Worm (Caenorhabditis elegans) whole organism, midembryonic: ENCODE data around the gene Y41D4B.15.

Source experiments
- T22C8.4 ChIP-seq: fragments of 200-800 bp; sonication (Bioruptor generic); IDR thresholded peaks from 2 replicates; pipeline ENCODE4 v1.3.6; 2022; ENCODE audit warnings: missing genetic modification characterization, missing compliant biosample characterization
- cog-1 ChIP-seq: sonication (generic microtip); optimal IDR thresholded peaks from 2 replicates; lab custom pipeline; 2016; ENCODE audit warnings: missing genetic modification characterization, missing compliant biosample characterization
- flt-1 ChIP-seq: fragments of 200-800 bp; sonication (Bioruptor generic); IDR thresholded peaks from 2 replicates; pipeline ENCODE4 v1.3.6; 2022; ENCODE audit warnings: missing genetic modification characterization, missing compliant biosample characterization
- klf-2 ChIP-seq: fragments of 200-800 bp; sonication (Bioruptor generic); conservative IDR thresholded peaks from 2 replicates; pipeline ENCODE4 v1.3.6; 2022; ENCODE audit warnings: missing genetic modification reagents, missing genetic modification characterization, missing compliant biosample characterization
- med-1 ChIP-seq: sonication (generic microtip); optimal IDR thresholded peaks from 2 replicates; lab custom pipeline; 2017; ENCODE audit warnings: missing genetic modification characterization, mild to moderate bottlenecking, missing compliant biosample characterization, antibody characterized with exemption, missing genetic modification reagents; ENCODE audit not compliant: insufficient read depth
- ref-1 ChIP-seq: fragments of 200-800 bp; sonication (Bioruptor generic); conservative IDR thresholded peaks from 2 replicates; pipeline ENCODE4 v1.3.6; 2022; ENCODE audit warnings: missing genetic modification reagents, missing genetic modification characterization, missing compliant biosample characterization
- tab-1 ChIP-seq: fragments of 200-800 bp; sonication (Bioruptor generic); IDR thresholded peaks from 2 replicates; pipeline ENCODE4 v1.3.6; 2022; ENCODE audit warnings: missing genetic modification characterization, missing compliant biosample characterization
- ztf-23 ChIP-seq: fragments of 200-800 bp; sonication (Bioruptor generic); IDR thresholded peaks from 2 replicates; pipeline ENCODE4 v1.3.6; 2022; ENCODE audit warnings: missing genetic modification reagents, missing genetic modification characterization, missing compliant biosample characterization

- no peak for TF ChIP-seq med-1 (GFP tag; lab: Kevin White, UChicago)
- no peak for TF ChIP-seq tab-1 (GFP tag; lab: Robert Waterston, UW)
- no peak for TF ChIP-seq T22C8.4 (GFP tag; lab: Robert Waterston, UW)
- no peak for TF ChIP-seq klf-2 (GFP tag; lab: Robert Waterston, UW)
- TF ChIP-seq flt-1: no peak
- no peak for TF ChIP-seq cog-1 (tag; lab: Kevin White, UChicago)
- TF ChIP-seq ref-1: no peak
- TF ChIP-seq ztf-23: no peak
These were observed 13.3 kb upstream of the Y41D4B.15 start, which contains the start of gene tag-244 for ce11 chrIV:1550578-1550977.
